Fruit fly (Drosophila melanogaster) whole organism, wandering third instar larva: ENCODE data around the gene edin.

Experiments
- Abd-B ChIP-seq: fragments of >200 bp; optimal IDR thresholded peaks from 2 replicates; lab custom pipeline; 2017; ENCODE audit warnings: missing biosample characterization, missing genetic modification characterization
- CG32264 ChIP-seq: fragments of 200-800 bp; sonication (Bioruptor generic); optimal IDR thresholded peaks from 2 replicates; lab custom pipeline; 2016; ENCODE audit warnings: missing biosample characterization, missing genetic modification characterization
- CG9705 ChIP-seq: fragments of 200-800 bp; sonication (Bioruptor generic); optimal IDR thresholded peaks from 2 replicates; lab custom pipeline; 2018; ENCODE audit warnings: missing biosample characterization, mild to moderate bottlenecking, missing genetic modification characterization
- CrebA ChIP-seq: fragments of 200-800 bp; sonication (Bioruptor generic); optimal IDR thresholded peaks from 2 replicates; lab custom pipeline; 2016; ENCODE audit warnings: missing biosample characterization, mild to moderate bottlenecking, missing genetic modification characterization, borderline replicate concordance
- Dfd ChIP-seq: fragments of >200 bp; optimal IDR thresholded peaks from 2 replicates; lab custom pipeline; 2017; ENCODE audit warnings: missing biosample characterization, missing genetic modification characterization
- Dif ChIP-seq: fragments of 200-275, 200-300 bp; sonication (Bioruptor generic); optimal IDR thresholded peaks from 2 replicates; lab custom pipeline; 2018; ENCODE audit warnings: missing biosample characterization, missing genetic modification characterization; ENCODE audit not compliant: partially characterized antibody
- GATAd ChIP-seq: sonication (Bioruptor generic); optimal IDR thresholded peaks from 2 replicates; lab custom pipeline; 2016; ENCODE audit warnings: missing biosample characterization, missing genetic modification characterization
- HLH106 ChIP-seq: fragments of 200-800 bp; optimal IDR thresholded peaks from 3 replicates; lab custom pipeline; 2019; ENCODE audit warnings: missing biosample characterization, mild to moderate bottlenecking, missing genetic modification characterization, moderate library complexity
- Hnf4 ChIP-seq: fragments of 200-800 bp; sonication (Bioruptor generic); optimal IDR thresholded peaks from 2 replicates; lab custom pipeline; 2016; ENCODE audit warnings: missing biosample characterization, mild to moderate bottlenecking, missing genetic modification characterization
- Hr78 ChIP-seq: fragments of >200 bp; optimal IDR thresholded peaks from 2 replicates; lab custom pipeline; 2017; ENCODE audit warnings: missing biosample characterization, missing genetic modification characterization
- Hr83 ChIP-seq: fragments of 200-300 bp; sonication (Bioruptor generic); optimal IDR thresholded peaks from 2 replicates; lab custom pipeline; 2016; ENCODE audit warnings: missing biosample characterization, mild to moderate bottlenecking, missing genetic modification characterization, moderate library complexity; ENCODE audit not compliant: poor library complexity, severe bottlenecking
- Jra ChIP-seq: sonication (Bioruptor generic); optimal IDR thresholded peaks from 2 replicates; lab custom pipeline; 2016; ENCODE audit warnings: missing biosample characterization, missing genetic modification characterization
- Mio ChIP-seq: sonication (Bioruptor generic); optimal IDR thresholded peaks from 2 replicates; lab custom pipeline; 2016; ENCODE audit warnings: missing biosample characterization, missing genetic modification characterization
- Myc ChIP-seq: fragments of >200 bp; optimal IDR thresholded peaks from 2 replicates; lab custom pipeline; 2017
- N ChIP-seq: fragments of >200 bp; optimal IDR thresholded peaks from 2 replicates; lab custom pipeline; 2018; ENCODE audit warnings: missing biosample characterization, missing external identifiers, missing genetic modification characterization
- OdsH ChIP-seq: fragments of 200-800 bp; sonication (Bioruptor generic); optimal IDR thresholded peaks from 2 replicates; lab custom pipeline; 2016; ENCODE audit warnings: missing biosample characterization, mild to moderate bottlenecking, missing genetic modification characterization
- Rel ChIP-seq, 2 experiments: fragments of 200-800 bp; sonication (Bioruptor generic) in 1 of 2; optimal IDR thresholded peaks; 2 replicates in 1 of 2; 3 replicates in 1 of 2; lab custom pipeline; 2016 to 2019; ENCODE audit warnings: mild to moderate bottlenecking in 2 of 2, missing biosample characterization in 2 of 2, missing genetic modification characterization in 2 of 2, moderate library complexity in 1 of 2
- Sp1 ChIP-seq: fragments of 200-800 bp; sonication (Bioruptor generic); optimal IDR thresholded peaks from 3 replicates; lab custom pipeline; 2019; ENCODE audit warnings: missing biosample characterization, mild to moderate bottlenecking, missing genetic modification characterization, moderate library complexity
- Vsx2 ChIP-seq: fragments of 200-300, 225-300 bp; sonication (Bioruptor generic); optimal IDR thresholded peaks from 2 replicates; lab custom pipeline; 2018; ENCODE audit warnings: missing biosample characterization, missing genetic modification characterization; ENCODE audit not compliant: partially characterized antibody
- br ChIP-seq: fragments of 200-800 bp; sonication (Bioruptor generic); optimal IDR thresholded peaks from 2 replicates; lab custom pipeline; 2016; ENCODE audit warnings: missing biosample characterization, missing genetic modification characterization
- brk ChIP-seq: fragments of 200-800 bp; sonication (Bioruptor generic); optimal IDR thresholded peaks from 2 replicates; lab custom pipeline; 2016; ENCODE audit warnings: missing biosample characterization, mild to moderate bottlenecking, missing genetic modification characterization
- dl ChIP-seq, 2 experiments: fragments of 175-275, 200-275 bp in 1 of 2; fragments of 200-275 bp in 1 of 2; sonication (Bioruptor generic); optimal IDR thresholded peaks; lab custom pipeline; 2018; ENCODE audit warnings: mild to moderate bottlenecking in 2 of 2, missing biosample characterization in 2 of 2, missing genetic modification characterization in 2 of 2, moderate library complexity in 2 of 2; ENCODE audit not compliant: partially characterized antibody in 2 of 2, insufficient read depth in 1 of 2
- dmrt93B ChIP-seq: fragments of 200-800 bp; sonication (Bioruptor generic); optimal IDR thresholded peaks from 2 replicates; lab custom pipeline; 2018; ENCODE audit warnings: missing biosample characterization, mild to moderate bottlenecking, missing genetic modification characterization
- dsf ChIP-seq: sonication (Bioruptor generic); optimal IDR thresholded peaks from 2 replicates; lab custom pipeline; 2016; ENCODE audit warnings: missing biosample characterization, missing genetic modification characterization, borderline replicate concordance
- ey ChIP-seq: fragments of 200-800 bp; sonication (Bioruptor generic); optimal IDR thresholded peaks from 2 replicates; lab custom pipeline; 2016; ENCODE audit warnings: missing biosample characterization, missing genetic modification characterization
- foxo ChIP-seq, 2 experiments: fragments of 200-800 bp; sonication (Bioruptor generic); optimal IDR thresholded peaks; 2 replicates in 1 of 2; 3 replicates in 1 of 2; lab custom pipeline; 2016 to 2017; ENCODE audit warnings: missing biosample characterization in 2 of 2, missing genetic modification characterization in 2 of 2
- fru ChIP-seq: fragments of 200-800 bp; sonication (Bioruptor generic); optimal IDR thresholded peaks from 3 replicates; lab custom pipeline; 2016; ENCODE audit warnings: missing biosample characterization, mild to moderate bottlenecking, missing genetic modification characterization
- h ChIP-seq: fragments of 200-800 bp; sonication (Bioruptor generic); optimal IDR thresholded peaks from 3 replicates; lab custom pipeline; 2016; ENCODE audit warnings: missing biosample characterization, mild to moderate bottlenecking, missing genetic modification characterization
- jim ChIP-seq: fragments of 175-275, 200-325 bp; sonication (Bioruptor generic); optimal IDR thresholded peaks from 2 replicates; lab custom pipeline; 2016; ENCODE audit warnings: missing biosample characterization, mild to moderate bottlenecking, missing genetic modification characterization
- lola ChIP-seq: fragments of >200 bp; optimal IDR thresholded peaks from 2 replicates; lab custom pipeline; 2017; ENCODE audit warnings: missing biosample characterization, missing genetic modification characterization
- pan ChIP-seq: fragments of >200 bp; optimal IDR thresholded peaks from 2 replicates; lab custom pipeline; 2017
- psq ChIP-seq: fragments of 200-800 bp; sonication (Bioruptor generic); optimal IDR thresholded peaks from 3 replicates; lab custom pipeline; 2017; ENCODE audit warnings: missing biosample characterization, mild to moderate bottlenecking, missing genetic modification characterization, moderate library complexity
- rgr ChIP-seq: fragments of 200-800 bp; sonication (Bioruptor generic); optimal IDR thresholded peaks from 3 replicates; lab custom pipeline; 2016; ENCODE audit warnings: missing biosample characterization, mild to moderate bottlenecking, missing genetic modification characterization
- sage ChIP-seq: fragments of 200-800 bp; sonication (Bioruptor generic); optimal IDR thresholded peaks from 2 replicates; lab custom pipeline; 2016; ENCODE audit warnings: missing biosample characterization, mild to moderate bottlenecking, missing genetic modification characterization
- sv ChIP-seq: fragments of 200-800 bp; sonication (Bioruptor generic); optimal IDR thresholded peaks from 3 replicates; lab custom pipeline; 2016; ENCODE audit warnings: missing biosample characterization, missing genetic modification characterization
- tai ChIP-seq: sonication (Bioruptor generic); optimal IDR thresholded peaks from 2 replicates; lab custom pipeline; 2016; ENCODE audit warnings: missing biosample characterization, missing genetic modification characterization
- usp ChIP-seq: fragments of >200 bp; optimal IDR thresholded peaks from 2 replicates; lab custom pipeline; 2017; ENCODE audit warnings: missing biosample characterization, missing genetic modification characterization
- woc ChIP-seq: sonication (Bioruptor generic); optimal IDR thresholded peaks from 2 replicates; lab custom pipeline; 2016; ENCODE audit warnings: missing biosample characterization, mild to moderate bottlenecking, missing genetic modification characterization

edin gene

dm6 chr3L:17476496-17476895, 18.2 kb upstream of the edin start:
- TF ChIP-seq pan (lab: Kevin White, UChicago): no peak
- no peak for TF ChIP-seq dmrt93B
- TF ChIP-seq Hr78: no peak
- no peak for TF ChIP-seq CrebA (GFP tag; lab: Kevin White, UChicago)
- no peak for TF ChIP-seq lola (GFP tag; lab: Kevin White, UChicago)
- TF ChIP-seq Sp1 (GFP tag; lab: Kevin White, UChicago): no peak
- no peak for TF ChIP-seq Abd-B
- TF ChIP-seq ey (GFP tag; lab: Kevin White, UChicago): no peak
- no peak for TF ChIP-seq Jra (GFP tag; lab: Kevin White, UChicago)
- TF ChIP-seq GATAd (GFP tag; lab: Kevin White, UChicago): no peak
- no peak for TF ChIP-seq br (GFP tag; lab: Kevin White, UChicago)
- no peak for TF ChIP-seq Mio (GFP tag; lab: Kevin White, UChicago)
- TF ChIP-seq Dfd (GFP tag; lab: Kevin White, UChicago): no peak
- no peak for TF ChIP-seq brk (GFP tag; lab: Kevin White, UChicago)
- no peak for TF ChIP-seq Hr83 (GFP tag; lab: Kevin White, UChicago)

dm6 chr3L:17478826-17479225, 15.9 kb upstream of the edin start, which contains the start of the genes CG13733 and qjt:
Gene CG13733, minus strand, starts transcription at chr3L:17478926.
Gene qjt, plus strand, starts transcription at chr3L:17479096.
- TF ChIP-seq OdsH: no peak
- no peak for TF ChIP-seq sage (GFP tag; lab: Kevin White, UChicago)
- TF ChIP-seq lola (GFP tag; lab: Kevin White, UChicago): no peak
- no peak for TF ChIP-seq woc (GFP tag; lab: Kevin White, UChicago)
- no peak for TF ChIP-seq Hr83 (GFP tag; lab: Kevin White, UChicago)
- TF ChIP-seq ey (GFP tag; lab: Kevin White, UChicago): no peak
- TF ChIP-seq usp: no peak
- no peak for TF ChIP-seq jim (GFP tag; lab: Kevin White, UChicago)
- TF ChIP-seq Jra (GFP tag; lab: Kevin White, UChicago): no peak
- TF ChIP-seq dsf (GFP tag; lab: Kevin White, UChicago): no peak
- TF ChIP-seq Hr78: no peak
- TF ChIP-seq h: no peak
- TF ChIP-seq pan (lab: Kevin White, UChicago): no peak
- no peak for TF ChIP-seq Mio (GFP tag; lab: Kevin White, UChicago)
- no peak for TF ChIP-seq Dif (GFP tag; lab: Kevin White, UChicago)
- TF ChIP-seq fru (GFP tag; lab: Kevin White, UChicago): no peak
- TF ChIP-seq foxo (GFP tag; optimal IDR thresholded peaks at IDR 0.05; lab: Kevin White, UChicago): no peak
- TF ChIP-seq br (GFP tag; lab: Kevin White, UChicago): no peak
- TF ChIP-seq dl (GFP tag; optimal IDR thresholded peaks at IDR 0.05; lab: Kevin White, UChicago; ENCODE audit: insufficient read depth in 1 of 2, partially characterized antibody in 2 of 2): no peak
- TF ChIP-seq GATAd (GFP tag; lab: Kevin White, UChicago): no peak

dm6 chr3L:17485280-17485792, 9.3 kb upstream of the edin start:
- TF ChIP-seq Mio (GFP tag; lab: Kevin White, UChicago) (no peak), brk (GFP tag; lab: Kevin White, UChicago) (peak; percentile 38), usp (no peak), pan (lab: Kevin White, UChicago) (no peak), sv (GFP tag; lab: Kevin White, UChicago) (peak; percentile 35), Hr78 (no peak), CG9705 (peak; percentile 63), rgr (peak; percentile 78), dmrt93B (peak; percentile 46), h (peak; percentile 77), foxo (GFP tag; optimal IDR thresholded peaks at IDR 0.05; lab: Kevin White, UChicago) (peak in 1 of 2 experiments; percentile 70), psq (GFP tag; lab: Kevin White, UChicago) (peak; percentile 40), Abd-B (no peak), ey (GFP tag; lab: Kevin White, UChicago) (peak; percentile 30), jim (GFP tag; lab: Kevin White, UChicago) (no peak), dsf (GFP tag; lab: Kevin White, UChicago) (no peak), N (GFP tag; lab: Kevin White, UChicago) (no peak), GATAd (GFP tag; lab: Kevin White, UChicago) (no peak), lola (GFP tag; lab: Kevin White, UChicago) (no peak), Myc (lab: Kevin White, UChicago) (no peak), Dif (GFP tag; lab: Kevin White, UChicago) (no peak), Jra (GFP tag; lab: Kevin White, UChicago) (peak; percentile 58), woc (GFP tag; lab: Kevin White, UChicago) (peak; percentile 34), Vsx2 (GFP tag; lab: Kevin White, UChicago) (no peak), Rel (GFP tag; optimal IDR thresholded peaks at IDR 0.05; lab: Kevin White, UChicago) (no peak), Rel (tag; optimal IDR thresholded peaks at IDR 0.05; lab: Kevin White, UChicago) (peak; percentile 49), OdsH (peak; percentile 28), HLH106 (tag; lab: Kevin White, UChicago) (peak; percentile 36), Dfd (GFP tag; lab: Kevin White, UChicago) (no peak), Sp1 (GFP tag; lab: Kevin White, UChicago) (peak; percentile 50), Hnf4 (GFP tag; lab: Kevin White, UChicago) (peak; percentile 60), dl (GFP tag; optimal IDR thresholded peaks at IDR 0.05; lab: Kevin White, UChicago; ENCODE audit: insufficient read depth in 1 of 2, partially characterized antibody in 2 of 2) (no peak), CrebA (GFP tag; lab: Kevin White, UChicago) (no peak), br (GFP tag; lab: Kevin White, UChicago) (peak; percentile 28), Hr83 (GFP tag; lab: Kevin White, UChicago) (peak; percentile 52), tai (GFP tag; lab: Kevin White, UChicago) (peak; percentile 8), CG32264 (no peak), sage (GFP tag; lab: Kevin White, UChicago) (peak; percentile 25), fru (GFP tag; lab: Kevin White, UChicago) (peak; percentile 62)
- TF ChIP-seq, all 38 proteins: peak for 21
